Worm (Caenorhabditis elegans) whole organism, L2 larva: ENCODE measurements around the gene srg-16.

Source experiments
- aly-2 ChIP-seq: fragments of 150-350 bp; optimal IDR thresholded peaks from 2 replicates; lab custom pipeline; 2014; ENCODE audit warnings: missing biosample characterization, missing genetic modification characterization
- ama-1 ChIP-seq: fragments of 150-350 bp; optimal IDR thresholded peaks from 2 replicates; lab custom pipeline; 2018; ENCODE audit warnings: inconsistent platforms
- ceh-82 ChIP-seq: fragments of 150-350 bp; optimal IDR thresholded peaks from 2 replicates; lab custom pipeline; 2014; ENCODE audit warnings: missing biosample characterization, missing genetic modification characterization
- elt-3 ChIP-seq: sonication (generic microtip); optimal IDR thresholded peaks from 2 replicates; lab custom pipeline; 2017; ENCODE audit warnings: missing biosample characterization, missing genetic modification characterization
- fos-1 ChIP-seq: fragments of 150-350 bp; optimal IDR thresholded peaks from 2 replicates; lab custom pipeline; 2014; ENCODE audit warnings: missing biosample characterization, missing genetic modification characterization
- lin-13 ChIP-seq: fragments of 150-350 bp; optimal IDR thresholded peaks from 2 replicates; lab custom pipeline; 2014; ENCODE audit warnings: missing biosample characterization, missing genetic modification reagents, missing genetic modification characterization
- nhr-237 ChIP-seq: fragments of 150-350 bp; optimal IDR thresholded peaks from 2 replicates; lab custom pipeline; 2014; ENCODE audit warnings: missing biosample characterization, missing genetic modification characterization
- unc-62 ChIP-seq: fragments of 150-350 bp; optimal IDR thresholded peaks from 2 replicates; lab custom pipeline; 2014; ENCODE audit warnings: missing biosample characterization, missing genetic modification reagents, missing genetic modification characterization

DNA sequence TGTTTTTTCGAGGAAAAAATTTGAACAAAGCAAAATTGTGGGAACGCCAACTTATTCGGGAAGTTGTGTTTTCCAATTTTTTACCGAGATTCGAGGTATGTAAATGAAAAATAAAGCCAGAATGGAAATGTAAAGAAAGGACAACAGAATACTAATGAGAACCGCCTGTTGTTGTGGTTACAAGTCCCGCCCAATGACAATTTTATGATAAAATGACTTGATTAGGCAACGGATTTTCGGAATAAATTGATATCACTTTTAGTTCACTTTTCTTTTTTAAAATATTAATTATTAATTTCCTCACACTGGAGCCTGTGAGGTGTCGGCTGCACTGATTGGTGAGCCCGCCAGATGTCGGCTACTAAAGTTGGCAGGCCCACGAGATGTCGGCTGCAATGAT is 34.6 kb upstream of the srg-16 start, which contains the start of gene dct-12:
- no peak for TF ChIP-seq nhr-237 (tag; lab: Kevin White, UChicago)
- no peak for TF ChIP-seq elt-3
- no peak for TF ChIP-seq ama-1
- no peak for TF ChIP-seq ceh-82 (tag; lab: Kevin White, UChicago)
- TF ChIP-seq lin-13 (GFP tag; lab: Kevin White, UChicago) = no peak
- TF ChIP-seq unc-62 (GFP tag; lab: Kevin White, UChicago) = no peak
- TF ChIP-seq aly-2 = no peak
- TF ChIP-seq fos-1 (tag; lab: Kevin White, UChicago) = no peak
